Fruit fly (Drosophila melanogaster) whole organism, embryonic: ENCODE measurements around the gene CG32639.

Source experiments
- Bdp1 ChIP-seq: fragments of 200-800 bp; sonication (Bioruptor generic); optimal IDR thresholded peaks from 3 replicates; lab custom pipeline; 2016; ENCODE audit warnings: missing biosample characterization, missing genetic modification characterization
- Bteb2 ChIP-seq: fragments of 200-800 bp; sonication (Bioruptor generic); optimal IDR thresholded peaks from 2 replicates; lab custom pipeline; 2016; ENCODE audit warnings: missing biosample characterization, missing genetic modification characterization
- CG10209 ChIP-seq: fragments of 200-800 bp; sonication (Bioruptor generic); optimal IDR thresholded peaks from 3 replicates; lab custom pipeline; 2017; ENCODE audit warnings: missing biosample characterization, mild to moderate bottlenecking, missing genetic modification characterization, missing genetic modification reagents
- CG11695 ChIP-seq: fragments of 200-800 bp; sonication (Bioruptor generic); IDR thresholded peaks from 3 replicates; pipeline ENCODE4 v1.3.6; 2022; ENCODE audit warnings: missing biosample characterization, missing genetic modification characterization
- CG15011 ChIP-seq: fragments of 200-800 bp; sonication (Bioruptor generic); optimal IDR thresholded peaks from 3 replicates; lab custom pipeline; 2018; ENCODE audit warnings: missing biosample characterization, mild to moderate bottlenecking, missing genetic modification characterization
- CG15601 ChIP-seq: fragments of 200-800 bp; sonication (Bioruptor generic); optimal IDR thresholded peaks from 3 replicates; lab custom pipeline; 2019; ENCODE audit warnings: missing biosample characterization, mild to moderate bottlenecking, missing genetic modification characterization, moderate library complexity
- CG1602 ChIP-seq: fragments of 200-800 bp; sonication (Bioruptor generic); optimal IDR thresholded peaks from 3 replicates; lab custom pipeline; 2016; ENCODE audit warnings: missing biosample characterization, missing genetic modification characterization
- CG16813 ChIP-seq: fragments of 200-800 bp; sonication (Bioruptor generic); IDR thresholded peaks from 3 replicates; pipeline ENCODE4 v1.3.6; 2022; ENCODE audit warnings: missing biosample characterization, missing genetic modification characterization; ENCODE audit not compliant: partially characterized antibody
- CG17361 ChIP-seq: fragments of 200-800 bp; sonication (Bioruptor generic); IDR thresholded peaks from 3 replicates; pipeline ENCODE4 v1.3.6; 2022; ENCODE audit warnings: missing biosample characterization, missing genetic modification characterization
- CG17829 ChIP-seq: fragments of 200-800 bp; optimal IDR thresholded peaks from 2 replicates; lab custom pipeline; 2019; ENCODE audit warnings: missing biosample characterization, mild to moderate bottlenecking, missing genetic modification characterization, moderate library complexity
- CG1832 ChIP-seq: fragments of 200-800 bp; sonication (Bioruptor generic); optimal IDR thresholded peaks from 2 replicates; lab custom pipeline; 2017; ENCODE audit warnings: missing biosample characterization, mild to moderate bottlenecking, missing genetic modification characterization, inconsistent platforms
- CG31388 ChIP-seq: fragments of 200-800 bp; sonication (Bioruptor generic); optimal IDR thresholded peaks from 2 replicates; lab custom pipeline; 2016; ENCODE audit warnings: missing biosample characterization, missing genetic modification characterization
- CG32767 ChIP-seq: fragments of 200-800 bp; sonication (Bioruptor generic); IDR thresholded peaks from 2 replicates; pipeline ENCODE4 v1.3.6; 2022; ENCODE audit warnings: missing biosample characterization, missing genetic modification characterization
- CG3838 ChIP-seq: fragments of 200-800 bp; sonication (Bioruptor generic); optimal IDR thresholded peaks from 3 replicates; lab custom pipeline; 2016; ENCODE audit warnings: missing biosample characterization, missing genetic modification characterization
- CG43689 ChIP-seq: fragments of 200-800 bp; sonication (Bioruptor generic); IDR thresholded peaks from 2 replicates; pipeline ENCODE4 v1.3.6; 2022; ENCODE audit warnings: missing biosample characterization, missing genetic modification characterization
- CG6813 ChIP-seq: fragments of 200-800 bp; sonication (Bioruptor generic); optimal IDR thresholded peaks from 2 replicates; lab custom pipeline; 2017; ENCODE audit warnings: missing biosample characterization, missing genetic modification characterization, mild to moderate bottlenecking, moderate library complexity, missing genetic modification reagents
- CG7987 ChIP-seq: fragments of 200-800 bp; sonication (Bioruptor generic); optimal IDR thresholded peaks from 2 replicates; lab custom pipeline; 2018; ENCODE audit warnings: missing biosample characterization, mild to moderate bottlenecking, missing genetic modification characterization, moderate library complexity
- CG9215 ChIP-seq: fragments of 200-800 bp; sonication (Bioruptor generic); IDR thresholded peaks from 2 replicates; pipeline ENCODE4 v1.3.6; 2022; ENCODE audit warnings: missing biosample characterization, missing genetic modification characterization
- Dbx ChIP-seq: fragments of 200-800 bp; sonication (Bioruptor generic); IDR thresholded peaks from 3 replicates; pipeline ENCODE4 v1.3.6; 2022; ENCODE audit warnings: missing biosample characterization, missing genetic modification characterization
- Dek ChIP-seq: fragments of 200-800 bp; sonication (Bioruptor generic); optimal IDR thresholded peaks from 3 replicates; lab custom pipeline; 2019; ENCODE audit warnings: missing biosample characterization, mild to moderate bottlenecking, missing genetic modification characterization, moderate library complexity
- Doc3 ChIP-seq: fragments of 200-800 bp; sonication (Bioruptor generic); IDR thresholded peaks from 3 replicates; pipeline ENCODE4 v1.3.6; 2022; ENCODE audit warnings: missing biosample characterization, missing genetic modification characterization; ENCODE audit not compliant: partially characterized antibody
- H15 ChIP-seq: fragments of 200-800 bp; sonication (Bioruptor generic); IDR thresholded peaks from 3 replicates; pipeline ENCODE4 v1.3.6; 2022; ENCODE audit warnings: missing biosample characterization, missing genetic modification characterization
- Kr ChIP-seq: fragments of 200-800 bp; sonication (Bioruptor generic); optimal IDR thresholded peaks from 2 replicates; lab custom pipeline; 2017; ENCODE audit warnings: missing biosample characterization, mild to moderate bottlenecking, missing genetic modification characterization
- Lpt ChIP-seq: fragments of >200 bp; optimal IDR thresholded peaks from 2 replicates; lab custom pipeline; 2018; ENCODE audit warnings: missing biosample characterization, missing genetic modification characterization
- Nf-YA ChIP-seq: fragments of 200-800 bp; sonication (Bioruptor generic); IDR thresholded peaks from 2 replicates; pipeline ENCODE4 v1.3.6; 2022; ENCODE audit warnings: missing biosample characterization, missing genetic modification characterization
- Ravus ChIP-seq: fragments of 200-800 bp; sonication (Bioruptor generic); IDR thresholded peaks from 2 replicates; pipeline ENCODE4 v1.3.6; 2022; ENCODE audit warnings: missing biosample characterization, missing genetic modification characterization
- Sox100B ChIP-seq: fragments of 200-800 bp; sonication (Bioruptor generic); optimal IDR thresholded peaks from 3 replicates; lab custom pipeline; 2018; ENCODE audit warnings: missing biosample characterization, mild to moderate bottlenecking, missing genetic modification characterization
- Xrp1 ChIP-seq: fragments of 200-800 bp; sonication (Bioruptor generic); IDR thresholded peaks from 2 replicates; pipeline ENCODE4 v1.3.6; 2022; ENCODE audit warnings: missing biosample characterization, missing genetic modification characterization
- ap ChIP-seq: fragments of 200-800 bp; sonication (Bioruptor generic); IDR thresholded peaks from 2 replicates; pipeline ENCODE4 v1.3.6; 2022; ENCODE audit warnings: missing biosample characterization, missing genetic modification characterization
- bab2 ChIP-seq: fragments of 200-800 bp; sonication (Bioruptor generic); optimal IDR thresholded peaks from 2 replicates; lab custom pipeline; 2016; ENCODE audit warnings: missing biosample characterization, missing genetic modification characterization
- dimm ChIP-seq: fragments of 200-800 bp; sonication (Bioruptor generic); IDR thresholded peaks from 2 replicates; pipeline ENCODE4 v1.3.6; 2022; ENCODE audit warnings: missing biosample characterization, missing genetic modification characterization
- dmrt99B ChIP-seq: fragments of 200-800 bp; sonication (Bioruptor generic); optimal IDR thresholded peaks from 2 replicates; lab custom pipeline; 2018; ENCODE audit warnings: missing biosample characterization, mild to moderate bottlenecking, missing genetic modification characterization, moderate library complexity
- emc ChIP-seq: fragments of 200-800 bp; sonication (Bioruptor generic); optimal IDR thresholded peaks from 2 replicates; lab custom pipeline; 2016; ENCODE audit warnings: missing biosample characterization, missing genetic modification characterization
- ems ChIP-seq: fragments of 200-800 bp; sonication (Bioruptor generic); optimal IDR thresholded peaks from 3 replicates; lab custom pipeline; 2016; ENCODE audit warnings: missing biosample characterization, missing genetic modification characterization
- fru ChIP-seq: fragments of >200 bp; optimal IDR thresholded peaks from 2 replicates; lab custom pipeline; 2017
- gem ChIP-seq: fragments of 200-800 bp; sonication (Bioruptor generic); optimal IDR thresholded peaks from 2 replicates; lab custom pipeline; 2019; ENCODE audit warnings: missing biosample characterization, mild to moderate bottlenecking, missing genetic modification characterization, moderate library complexity
- gsb ChIP-seq: fragments of 200-800 bp; sonication (Bioruptor generic); IDR thresholded peaks from 2 replicates; pipeline ENCODE4 v1.3.6; 2022; ENCODE audit warnings: missing biosample characterization, missing genetic modification characterization
- jumu ChIP-seq: fragments of 200-800 bp; sonication (Bioruptor generic); optimal IDR thresholded peaks from 3 replicates; lab custom pipeline; 2016; ENCODE audit warnings: missing biosample characterization, missing genetic modification characterization
- knrl ChIP-seq: fragments of 200-800 bp; sonication (Bioruptor generic); IDR thresholded peaks from 3 replicates; pipeline ENCODE4 v1.3.6; 2022; ENCODE audit warnings: missing biosample characterization, missing genetic modification characterization; ENCODE audit not compliant: partially characterized antibody
- mld ChIP-seq: fragments of 200-800 bp; sonication (Bioruptor generic); IDR thresholded peaks from 3 replicates; pipeline ENCODE4 v1.3.6; 2022; ENCODE audit warnings: missing biosample characterization, missing genetic modification characterization; ENCODE audit not compliant: partially characterized antibody
- prd ChIP-seq, 3 experiments: fragments of >200 bp in 2 of 3; fragments of 200-800 bp in 1 of 3; sonication (Bioruptor generic) in 1 of 3; optimal IDR thresholded peaks in 2 of 3; IDR thresholded peaks in 1 of 3; 2 replicates in 2 of 3; 3 replicates in 1 of 3; pipeline versions ENCODE4 v1.3.6 to Lab custom; 2017 to 2022; ENCODE audit warnings: missing biosample characterization in 1 of 3, missing genetic modification characterization in 1 of 3
- repo ChIP-seq: fragments of 200-800 bp; sonication (Bioruptor generic); optimal IDR thresholded peaks from 2 replicates; lab custom pipeline; 2016; ENCODE audit warnings: missing biosample characterization, missing genetic modification characterization
- seq ChIP-seq: fragments of 200-800 bp; sonication (Bioruptor generic); IDR thresholded peaks from 2 replicates; pipeline ENCODE4 v1.3.6; 2022; ENCODE audit warnings: missing biosample characterization, missing genetic modification characterization
- shn ChIP-seq: fragments of 200-800 bp; sonication (Bioruptor generic); optimal IDR thresholded peaks from 3 replicates; lab custom pipeline; 2016; ENCODE audit warnings: missing biosample characterization, missing genetic modification characterization
- slp2 ChIP-seq: fragments of 200-800 bp; sonication (Bioruptor generic); optimal IDR thresholded peaks from 2 replicates; lab custom pipeline; 2016; ENCODE audit warnings: missing biosample characterization, missing genetic modification characterization
- ssp ChIP-seq: fragments of 200-800 bp; sonication (Bioruptor generic); IDR thresholded peaks from 2 replicates; pipeline ENCODE4 v1.3.6; 2022; ENCODE audit warnings: missing biosample characterization, missing genetic modification characterization
- tna ChIP-seq: fragments of 200-800 bp; sonication (Bioruptor generic); IDR thresholded peaks from 2 replicates; pipeline ENCODE4 v1.3.6; 2022; ENCODE audit warnings: missing biosample characterization, missing genetic modification characterization; ENCODE audit not compliant: partially characterized antibody
- usp ChIP-seq: fragments of >200 bp; optimal IDR thresholded peaks from 2 replicates; lab custom pipeline; 2017; ENCODE audit warnings: missing biosample characterization, missing genetic modification characterization
- vvl ChIP-seq: fragments of 200-800 bp; sonication (Bioruptor generic); IDR thresholded peaks from 2 replicates; pipeline ENCODE4 v1.3.6; 2022; ENCODE audit warnings: missing biosample characterization, missing genetic modification characterization
- zen ChIP-seq: fragments of 200-800 bp; sonication (Bioruptor generic); optimal IDR thresholded peaks from 3 replicates; lab custom pipeline; 2018; ENCODE audit warnings: missing biosample characterization, mild to moderate bottlenecking, missing genetic modification characterization, moderate library complexity
- zfh2 ChIP-seq: fragments of 200-800 bp; sonication (Bioruptor generic); optimal IDR thresholded peaks from 2 replicates; lab custom pipeline; 2016; ENCODE audit warnings: missing biosample characterization, missing genetic modification characterization

CG32639 gene

DNA sequence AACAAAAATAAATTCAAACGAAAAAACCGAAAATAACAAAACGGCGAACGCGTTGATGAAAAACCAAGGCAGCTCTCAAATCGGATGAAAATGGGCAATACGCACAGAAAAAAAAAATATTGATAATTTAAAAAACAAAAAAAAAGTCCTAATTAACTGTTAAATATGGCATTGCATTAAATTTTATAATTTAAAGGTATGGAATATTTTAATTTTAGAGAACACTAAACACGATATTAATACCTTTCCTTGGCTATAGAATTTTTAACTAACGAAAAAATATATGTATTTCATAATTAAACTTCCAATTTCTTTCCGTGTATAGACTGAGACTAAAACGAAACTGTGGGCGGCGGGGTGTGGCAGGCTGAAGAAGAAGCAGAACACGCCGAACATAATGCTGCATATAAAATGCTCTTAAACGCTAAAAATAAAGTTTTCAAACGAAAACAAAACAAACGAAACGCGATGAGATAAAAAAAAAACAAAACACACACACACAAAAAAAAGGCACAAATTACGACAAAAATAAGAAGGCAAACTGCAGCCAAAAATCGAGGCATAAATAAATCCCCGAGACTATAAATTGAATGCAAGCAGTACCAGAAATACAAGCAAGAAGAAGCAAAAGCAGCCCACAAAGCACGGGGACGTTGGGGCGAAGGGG is 38.2 kb upstream of the CG32639 start (continued):
- TF ChIP-seq dmrt99B (peak; percentile 79), usp (GFP tag; lab: Kevin White, UChicago) (no peak), gem (tag; lab: Kevin White, UChicago) (peak; percentile 87), CG3838 (no peak), tna (GFP tag; lab: Robert Waterston, UW) (no peak), CG16813 (GFP tag; lab: Robert Waterston, UW) (no peak), bab2 (GFP tag; lab: Kevin White, UChicago) (no peak), gsb (GFP tag; lab: Robert Waterston, UW) (no peak), Ravus (GFP tag; lab: Robert Waterston, UW) (no peak), repo (GFP tag; lab: Kevin White, UChicago) (no peak), emc (GFP tag; lab: Kevin White, UChicago) (no peak), CG17829 (tag; lab: Kevin White, UChicago) (peak; percentile 72), CG32767 (no peak; the same call in 1 of the 2 replicates), CG1832 (GFP tag; lab: Kevin White, UChicago) (no peak), ap (GFP tag; lab: Robert Waterston, UW) (no peak), dimm (GFP tag; lab: Robert Waterston, UW) (no peak), vvl (peak; percentile 46), ssp (GFP tag; lab: Robert Waterston, UW) (peak; percentile 33), jumu (no peak), CG11695 (peak; percentile 70; the same call in 1 of the 3 replicates), Bteb2 (GFP tag; lab: Kevin White, UChicago) (no peak), prd (optimal IDR thresholded peaks at IDR 0.05; lab: Kevin White, UChicago) (no peak), prd (GFP tag; IDR thresholded peaks at IDR 0.05; lab: Robert Waterston, UW) (peak; percentile 49; the same call in 2 of the 3 replicates), Kr (no peak), Doc3 (no peak), CG43689 (GFP tag; lab: Robert Waterston, UW) (no peak), slp2 (GFP tag; lab: Kevin White, UChicago) (no peak), H15 (GFP tag; lab: Robert Waterston, UW) (no peak), Nf-YA (no peak), CG10209 (GFP tag; lab: Kevin White, UChicago) (peak; percentile 20), zen (tag; lab: Kevin White, UChicago) (no peak), zfh2 (GFP tag; lab: Kevin White, UChicago) (no peak), seq (GFP tag; lab: Robert Waterston, UW) (no peak; the same call in 1 of the 2 replicates), CG15011 (no peak), mld (GFP tag; lab: Robert Waterston, UW) (no peak), CG6813 (GFP tag; lab: Kevin White, UChicago) (no peak), fru (lab: Kevin White, UChicago) (no peak), CG1602 (GFP tag; lab: Kevin White, UChicago) (peak; percentile 49), CG15601 (tag; lab: Kevin White, UChicago) (peak; percentile 79), CG17361 (peak; percentile 65), Sox100B (peak; percentile 76), shn (GFP tag; lab: Kevin White, UChicago) (no peak), CG7987 (no peak), Xrp1 (GFP tag; lab: Robert Waterston, UW) (peak; percentile 75), knrl (GFP tag; lab: Robert Waterston, UW) (no peak), Dek (peak; percentile 62), Lpt (GFP tag; lab: Kevin White, UChicago) (no peak), Dbx (GFP tag; lab: Robert Waterston, UW) (peak; percentile 30; the same call in 1 of the 3 replicates), CG9215 (GFP tag; lab: Robert Waterston, UW) (peak; percentile 40), ems (no peak), Bdp1 (GFP tag; lab: Kevin White, UChicago) (no peak), CG31388 (GFP tag; lab: Kevin White, UChicago) (no peak)
